Fruit fly (Drosophila melanogaster): Measurements from ENCODE around the gene Prosbeta6.

Gene Prosbeta6

dm6 chr3L:16657014-16657413 lies 46.8 kb upstream of the Prosbeta6 start (continued):
- TF ChIP-seq fd59A (GFP tag; optimal IDR thresholded peaks at IDR 0.05) (no peak), CG6792 (GFP tag; optimal IDR thresholded peaks at IDR 0.05) (no peak), eg (GFP tag; IDR thresholded peaks at IDR 0.05) (0 out of 3 replicates have a peak, but pooled peaks have one; percentile 42), CG6276 (GFP tag; optimal IDR thresholded peaks at IDR 0.05) (peak; percentile 70), Hr38 (GFP tag; optimal IDR thresholded peaks at IDR 0.05) (no peak), acj6 (GFP tag; optimal IDR thresholded peaks at IDR 0.05) (peak; percentile 23), achi (GFP tag; optimal IDR thresholded peaks at IDR 0.05) (peak; percentile 40), CG11762 (GFP tag; optimal IDR thresholded peaks at IDR 0.05; ENCODE audit: insufficient read depth) (no peak), Hr4 (GFP tag; optimal IDR thresholded peaks at IDR 0.05) (peak; percentile 55), Eip78C (GFP tag) (peak; percentile 79), CG3032 (tag; optimal IDR thresholded peaks at IDR 0.05) (peak; percentile 4), dsx (GFP tag; optimal IDR thresholded peaks at IDR 0.05; ENCODE audit: poor library complexity, severe bottlenecking) (no peak), ss (GFP tag; optimal IDR thresholded peaks at IDR 0.05) (no peak), CG3919 (GFP tag; optimal IDR thresholded peaks at IDR 0.05) (peak; percentile 45), CG6163 (GFP tag; IDR thresholded peaks at IDR 0.05) (no peak), CG11294 (GFP tag; IDR thresholded peaks at IDR 0.05) (no peak), spab (GFP tag; optimal IDR thresholded peaks at IDR 0.05) (peak; percentile 34), CG10631 (GFP tag; optimal IDR thresholded peaks at IDR 0.05) (peak; percentile 30)

- TF ChIP-seq svp (GFP tag), result peak; percentile 60
- TF ChIP-seq Ets96B (tag; optimal IDR thresholded peaks at IDR 0.05), result no peak
Observed at dm6 chr3L:16653679-16654078, 43.5 kb upstream of the Prosbeta6 start.

- no peak for TF ChIP-seq CG6854 (GFP tag; optimal IDR thresholded peaks at IDR 0.05)
- peak; percentile 31 for TF ChIP-seq vri (GFP tag; optimal IDR thresholded peaks at IDR 0.05)
- no peak for TF ChIP-seq CG3032 (tag; optimal IDR thresholded peaks at IDR 0.05)
- TF ChIP-seq topi (GFP tag; optimal IDR thresholded peaks at IDR 0.05), result no peak
Observed at dm6 chr3L:16652531-16652930, 42.3 kb upstream of the Prosbeta6 start.

- peak; percentile 67 for TF ChIP-seq CG1621 (tag; optimal IDR thresholded peaks at IDR 0.05)
- no peak for TF ChIP-seq acj6 (GFP tag; optimal IDR thresholded peaks at IDR 0.05)
- TF ChIP-seq CG16779 (tag; optimal IDR thresholded peaks at IDR 0.05), result no peak
- TF ChIP-seq ss (GFP tag; optimal IDR thresholded peaks at IDR 0.05), result peak in 1 of 2 experiments; percentile 38
Observed at dm6 chr3L:16651127-16651526, 40.9 kb upstream of the Prosbeta6 start.

- TF ChIP-seq CG8632 (GFP tag; optimal IDR thresholded peaks at IDR 0.05), result no peak
- TF ChIP-seq CG6808 (GFP tag; optimal IDR thresholded peaks at IDR 0.05), result no peak
- no peak for TF ChIP-seq Hr4 (GFP tag; optimal IDR thresholded peaks at IDR 0.05)
- TF ChIP-seq pdm3 (GFP tag; optimal IDR thresholded peaks at IDR 0.05), result no peak
- TF ChIP-seq CG32006 (GFP tag; optimal IDR thresholded peaks at IDR 0.05), result no peak
- no peak for TF ChIP-seq Ets96B (tag; optimal IDR thresholded peaks at IDR 0.05)
- TF ChIP-seq Hr39 (GFP tag; optimal IDR thresholded peaks at IDR 0.05), result no peak
- no peak for TF ChIP-seq CG4318 (GFP tag; optimal IDR thresholded peaks at IDR 0.05)
Observed at dm6 chr3L:16650078-16650477, 39.9 kb upstream of the Prosbeta6 start.

- TF ChIP-seq CG9139 (GFP tag; optimal IDR thresholded peaks at IDR 0.05), result peak; percentile 50
- TF ChIP-seq CG6792 (GFP tag; optimal IDR thresholded peaks at IDR 0.05), result no peak
- TF ChIP-seq Blimp-1 (GFP tag; optimal IDR thresholded peaks at IDR 0.05), result no peak
- peak; percentile 85 for TF ChIP-seq Eip78C (GFP tag)
- peak; percentile 2 for TF ChIP-seq fd85E (GFP tag; optimal IDR thresholded peaks at IDR 0.05)
- TF ChIP-seq ss (GFP tag; optimal IDR thresholded peaks at IDR 0.05), result peak; percentile 59 to 63
- no peak for TF ChIP-seq CG10669 (GFP tag; optimal IDR thresholded peaks at IDR 0.05)
- peak; percentile 71 for TF ChIP-seq Sox14 (GFP tag; optimal IDR thresholded peaks at IDR 0.05)
- no peak for TF ChIP-seq CG32006 (GFP tag; optimal IDR thresholded peaks at IDR 0.05)
- TF ChIP-seq CG6808 (GFP tag; optimal IDR thresholded peaks at IDR 0.05), result peak; percentile 56
- peak; percentile 27 for TF ChIP-seq CG1621 (tag; optimal IDR thresholded peaks at IDR 0.05)
- peak; percentile 28 for TF ChIP-seq Met (GFP tag; optimal IDR thresholded peaks at IDR 0.05)
- TF ChIP-seq CG8319 (GFP tag; optimal IDR thresholded peaks at IDR 0.05), result no peak
- peak; percentile 26 for TF ChIP-seq CG15336 (GFP tag; IDR thresholded peaks at IDR 0.05)
- TF ChIP-seq CG6163 (GFP tag; IDR thresholded peaks at IDR 0.05), result no peak
- peak; percentile 57; the same call in 1 of the 3 replicates for TF ChIP-seq eg (GFP tag; IDR thresholded peaks at IDR 0.05)
- peak; percentile 87 for TF ChIP-seq CG6854 (GFP tag; optimal IDR thresholded peaks at IDR 0.05)
- TF ChIP-seq Gug (GFP tag; IDR thresholded peaks at IDR 0.05), result no peak
- no peak for TF ChIP-seq Ets96B (tag; optimal IDR thresholded peaks at IDR 0.05)
- peak; percentile 42 for TF ChIP-seq Sox102F (GFP tag; optimal IDR thresholded peaks at IDR 0.05)
- TF ChIP-seq topi (GFP tag; optimal IDR thresholded peaks at IDR 0.05), result peak; percentile 16
Observed at dm6 chr3L:16647578-16648113, 37.4 kb upstream of the Prosbeta6 start, which contains the start of gene Abl. Gene Abl, minus strand, starts transcription at chr3L:16647882.

Data from whole organism, prepupa.